Fruit fly (Drosophila melanogaster) whole organism, embryonic: ENCODE results near the gene CG2124.
A peak's percentile ranks its signal among the peaks of the same experiment; 100 is the strongest.

ENCODE experiments used
- Atf6 ChIP-seq: fragments of 200-800 bp; sonication (Bioruptor generic); IDR thresholded peaks from 2 replicates; pipeline ENCODE4 v1.3.6; 2022; ENCODE audit warnings: missing biosample characterization, missing genetic modification characterization
- Awh ChIP-seq: fragments of 200-800 bp; sonication (Bioruptor generic); IDR thresholded peaks from 2 replicates; pipeline ENCODE4, ENCODE4 v1.3.6; 2022; ENCODE audit warnings: missing biosample characterization, missing genetic modification characterization
- Bgb ChIP-seq: fragments of 200-800 bp; sonication (Bioruptor generic); IDR thresholded peaks from 2 replicates; pipeline ENCODE4 v1.3.6; 2022; ENCODE audit warnings: missing biosample characterization, missing genetic modification characterization; ENCODE audit not compliant: partially characterized antibody
- Bteb2 ChIP-seq: fragments of 200-800 bp; sonication (Bioruptor generic); optimal IDR thresholded peaks from 2 replicates; lab custom pipeline; 2016; ENCODE audit warnings: missing biosample characterization, missing genetic modification characterization
- CG10654 ChIP-seq: fragments of 200-800 bp; sonication (Bioruptor generic); optimal IDR thresholded peaks from 2 replicates; lab custom pipeline; 2016; ENCODE audit warnings: missing biosample characterization, missing genetic modification characterization
- CG11560 ChIP-seq: fragments of 200-800 bp; sonication (Bioruptor generic); IDR thresholded peaks from 3 replicates; pipeline ENCODE4 v1.3.6; 2022; ENCODE audit warnings: missing biosample characterization, missing genetic modification characterization
- CG11695 ChIP-seq: fragments of 200-800 bp; sonication (Bioruptor generic); IDR thresholded peaks from 3 replicates; pipeline ENCODE4 v1.3.6; 2022; ENCODE audit warnings: missing biosample characterization, missing genetic modification characterization
- CG1233 ChIP-seq: fragments of 200-800 bp; sonication (Bioruptor generic); optimal IDR thresholded peaks from 4 replicates; lab custom pipeline; 2018; ENCODE audit warnings: missing biosample characterization, mild to moderate bottlenecking, missing genetic modification characterization
- CG12391 ChIP-seq: fragments of 200-800 bp; sonication (Bioruptor generic); optimal IDR thresholded peaks from 3 replicates; lab custom pipeline; 2018; ENCODE audit warnings: missing biosample characterization, mild to moderate bottlenecking, missing genetic modification characterization, moderate library complexity
- CG15514 ChIP-seq: fragments of 200-800 bp; sonication (Bioruptor generic); optimal IDR thresholded peaks from 3 replicates; lab custom pipeline; 2017; ENCODE audit warnings: missing biosample characterization, missing genetic modification characterization, mild to moderate bottlenecking, moderate library complexity, missing genetic modification reagents
- CG17361 ChIP-seq: fragments of 200-800 bp; sonication (Bioruptor generic); IDR thresholded peaks from 3 replicates; pipeline ENCODE4 v1.3.6; 2022; ENCODE audit warnings: missing biosample characterization, missing genetic modification characterization
- CG17612 ChIP-seq: fragments of 200-800 bp; sonication (Bioruptor generic); IDR thresholded peaks from 2 replicates; pipeline ENCODE4 v1.3.6; 2022; ENCODE audit warnings: missing biosample characterization, missing genetic modification characterization
- CG18011 ChIP-seq: fragments of 200-800 bp; sonication (Bioruptor generic); optimal IDR thresholded peaks from 2 replicates; lab custom pipeline; 2017; ENCODE audit warnings: missing biosample characterization, missing genetic modification characterization, mild to moderate bottlenecking, moderate library complexity, missing genotype
- CG1832 ChIP-seq: fragments of 200-800 bp; sonication (Bioruptor generic); optimal IDR thresholded peaks from 2 replicates; lab custom pipeline; 2017; ENCODE audit warnings: missing biosample characterization, mild to moderate bottlenecking, missing genetic modification characterization, inconsistent platforms
- CG18599 ChIP-seq: fragments of 200-800 bp; sonication (Bioruptor generic); optimal IDR thresholded peaks from 3 replicates; lab custom pipeline; 2017; ENCODE audit warnings: missing biosample characterization, missing genetic modification characterization, mild to moderate bottlenecking, moderate library complexity, missing genetic modification reagents
- CG2116 ChIP-seq: fragments of 200-800 bp; sonication (Bioruptor generic); optimal IDR thresholded peaks from 3 replicates; lab custom pipeline; 2018; ENCODE audit warnings: missing biosample characterization, mild to moderate bottlenecking, missing genetic modification characterization
- CG2120 ChIP-seq: fragments of 200-800 bp; sonication (Bioruptor generic); optimal IDR thresholded peaks from 3 replicates; lab custom pipeline; 2016; ENCODE audit warnings: missing biosample characterization, missing genetic modification characterization
- CG30020 ChIP-seq: fragments of 200-800 bp; optimal IDR thresholded peaks from 2 replicates; lab custom pipeline; 2019; ENCODE audit warnings: missing biosample characterization, mild to moderate bottlenecking, missing genetic modification characterization, moderate library complexity
- CG30431 ChIP-seq: fragments of 200-800 bp; sonication (Bioruptor generic); optimal IDR thresholded peaks from 2 replicates; lab custom pipeline; 2017; ENCODE audit warnings: missing biosample characterization, missing genetic modification characterization
- CG32772 ChIP-seq: fragments of 200-800 bp; sonication (Bioruptor generic); IDR thresholded peaks from 2 replicates; pipeline ENCODE4 v1.3.6; 2022; ENCODE audit warnings: missing biosample characterization, missing genetic modification characterization
- CG3407 ChIP-seq: fragments of 200-800 bp; sonication (Bioruptor generic); optimal IDR thresholded peaks from 2 replicates; lab custom pipeline; 2018; ENCODE audit warnings: missing biosample characterization, mild to moderate bottlenecking, missing genetic modification characterization
- CG34376 ChIP-seq: fragments of 200-800 bp; sonication (Bioruptor generic); optimal IDR thresholded peaks from 2 replicates; lab custom pipeline; 2018; ENCODE audit warnings: missing biosample characterization, mild to moderate bottlenecking, missing genetic modification characterization
- CG3726 ChIP-seq: fragments of 200-800 bp; sonication (Bioruptor generic); IDR thresholded peaks from 3 replicates; pipeline ENCODE4, ENCODE4 v1.3.6; 2022; ENCODE audit warnings: missing biosample characterization, missing genetic modification characterization
- CG4328 ChIP-seq: fragments of 200-800 bp; sonication (Bioruptor generic); optimal IDR thresholded peaks from 3 replicates; lab custom pipeline; 2017; ENCODE audit warnings: missing biosample characterization, missing genetic modification reagents, missing genetic modification characterization
- CG6254 ChIP-seq: fragments of 200-800 bp; sonication (Bioruptor generic); optimal IDR thresholded peaks from 3 replicates; lab custom pipeline; 2017; ENCODE audit warnings: mild to moderate bottlenecking, missing biosample characterization, missing genetic modification reagents, missing genetic modification characterization
- CG7556 ChIP-seq: fragments of 200-800 bp; sonication (Bioruptor generic); optimal IDR thresholded peaks from 2 replicates; lab custom pipeline; 2017; ENCODE audit warnings: missing biosample characterization, mild to moderate bottlenecking, missing genetic modification characterization
- CG8089 ChIP-seq: fragments of 200-800 bp; sonication (Bioruptor generic); optimal IDR thresholded peaks from 3 replicates; lab custom pipeline; 2016; ENCODE audit warnings: missing biosample characterization, missing genetic modification characterization
- CG9727 ChIP-seq: fragments of 200-800 bp; sonication (Bioruptor generic); optimal IDR thresholded peaks from 3 replicates; lab custom pipeline; 2017; ENCODE audit warnings: missing biosample characterization, mild to moderate bottlenecking, missing genetic modification characterization
- CHES-1-like ChIP-seq: fragments of 200-800 bp; sonication (Bioruptor generic); optimal IDR thresholded peaks from 2 replicates; lab custom pipeline; 2016; ENCODE audit warnings: missing biosample characterization, missing genetic modification characterization
- CTCF ChIP-seq: fragments of 200-800 bp; sonication (Bioruptor generic); optimal IDR thresholded peaks from 2 replicates; lab custom pipeline; 2017; ENCODE audit warnings: missing biosample characterization, mild to moderate bottlenecking, missing genetic modification characterization, moderate library complexity
- Camta ChIP-seq: fragments of 200-800 bp; sonication (Bioruptor generic); optimal IDR thresholded peaks from 2 replicates; lab custom pipeline; 2016; ENCODE audit warnings: missing biosample characterization, missing genetic modification characterization
- E2f1 ChIP-seq: fragments of 200-800 bp; sonication (Bioruptor generic); IDR thresholded peaks from 2 replicates; pipeline ENCODE4 v1.3.6; 2022; ENCODE audit warnings: missing biosample characterization, missing genetic modification characterization
- ERR ChIP-seq: fragments of 200-800 bp; sonication (Bioruptor generic); optimal IDR thresholded peaks from 2 replicates; lab custom pipeline; 2016; ENCODE audit warnings: missing biosample characterization, missing genetic modification characterization
- Elba2 ChIP-seq: fragments of 200-800 bp; sonication (Bioruptor generic); optimal IDR thresholded peaks from 3 replicates; lab custom pipeline; 2016; ENCODE audit warnings: missing biosample characterization, missing genetic modification characterization
- Neu2 ChIP-seq: fragments of 200-800 bp; sonication (Bioruptor generic); optimal IDR thresholded peaks from 3 replicates; lab custom pipeline; 2016; ENCODE audit warnings: missing biosample characterization, missing genetic modification characterization, borderline replicate concordance
- Nf-YB ChIP-seq: fragments of 200-800 bp; sonication (Bioruptor generic); optimal IDR thresholded peaks from 3 replicates; lab custom pipeline; 2019; ENCODE audit warnings: missing biosample characterization, mild to moderate bottlenecking, missing genetic modification characterization, moderate library complexity
- Rfx ChIP-seq: fragments of 200-800 bp; sonication (Bioruptor generic); IDR thresholded peaks from 2 replicates; pipeline ENCODE4 v1.3.6; 2022; ENCODE audit warnings: missing biosample characterization, missing genetic modification characterization
- amos ChIP-seq: fragments of 200-800 bp; sonication (Bioruptor generic); IDR thresholded peaks from 2 replicates; pipeline ENCODE4 v1.3.6; 2022; ENCODE audit warnings: missing biosample characterization, missing genetic modification characterization; ENCODE audit not compliant: partially characterized antibody
- croc ChIP-seq: fragments of 200-800 bp; sonication (Bioruptor generic); conservative IDR thresholded peaks from 3 replicates; pipeline ENCODE4 v1.3.6; 2022; ENCODE audit warnings: missing biosample characterization, missing genetic modification characterization
- crp ChIP-seq, 2 experiments: fragments of 200-800 bp; sonication (Bioruptor generic); optimal IDR thresholded peaks; 2 replicates in 1 of 2; 3 replicates in 1 of 2; lab custom pipeline; 2017; ENCODE audit warnings: missing biosample characterization in 2 of 2, missing genetic modification characterization in 2 of 2, mild to moderate bottlenecking in 1 of 2, moderate library complexity in 1 of 2
- ewg ChIP-seq: fragments of 200-800 bp; sonication (Bioruptor generic); optimal IDR thresholded peaks from 3 replicates; lab custom pipeline; 2017; ENCODE audit warnings: mild to moderate bottlenecking, missing biosample characterization, missing genetic modification reagents, missing genetic modification characterization
- hb ChIP-seq: fragments of 200-800 bp; sonication (Bioruptor generic); IDR thresholded peaks from 3 replicates; pipeline ENCODE4 v1.3.6; 2022; ENCODE audit warnings: missing biosample characterization, missing genetic modification characterization; ENCODE audit not compliant: partially characterized antibody
- her ChIP-seq: fragments of 200-800 bp; sonication (Bioruptor generic); optimal IDR thresholded peaks from 2 replicates; lab custom pipeline; 2016; ENCODE audit warnings: missing biosample characterization, missing genetic modification characterization
- hth ChIP-seq: fragments of >200 bp; optimal IDR thresholded peaks from 2 replicates; lab custom pipeline; 2017; ENCODE audit warnings: inconsistent platforms
- oc ChIP-seq: fragments of 200-800 bp; sonication (Bioruptor generic); optimal IDR thresholded peaks from 2 replicates; lab custom pipeline; 2018; ENCODE audit warnings: missing biosample characterization, mild to moderate bottlenecking, missing genetic modification characterization, moderate library complexity
- onecut ChIP-seq: fragments of 200-800 bp; sonication (Bioruptor generic); IDR thresholded peaks from 2 replicates; pipeline ENCODE4 v1.3.6; 2022; ENCODE audit warnings: missing biosample characterization, missing genetic modification characterization
- pnt ChIP-seq: fragments of 200-800 bp; sonication (Bioruptor generic); optimal IDR thresholded peaks from 3 replicates; lab custom pipeline; 2016; ENCODE audit warnings: missing biosample characterization, missing genetic modification characterization
- ro ChIP-seq: fragments of 200-800 bp; sonication (Bioruptor generic); IDR thresholded peaks from 2 replicates; pipeline ENCODE4 v1.3.6; 2022; ENCODE audit warnings: missing biosample characterization, missing genetic modification characterization
- slp2 ChIP-seq: fragments of 200-800 bp; sonication (Bioruptor generic); optimal IDR thresholded peaks from 2 replicates; lab custom pipeline; 2016; ENCODE audit warnings: missing biosample characterization, missing genetic modification characterization
- usp ChIP-seq: fragments of >200 bp; optimal IDR thresholded peaks from 2 replicates; lab custom pipeline; 2017; ENCODE audit warnings: missing biosample characterization, missing genetic modification characterization

CG2124 gene

dm6 chrX:10586173-10586572 is 9.7 kb upstream of the CG2124 start:
- TF ChIP-seq CG30431 (GFP tag; lab: Kevin White, UChicago): no peak

- TF ChIP-seq Camta (GFP tag; lab: Kevin White, UChicago) (peak; percentile 6), CG1832 (GFP tag; lab: Kevin White, UChicago) (no peak), CG8089 (GFP tag; lab: Kevin White, UChicago) (no peak), croc (GFP tag; lab: Robert Waterston, UW) (no peak), ERR (GFP tag; lab: Kevin White, UChicago) (no peak), onecut (GFP tag; lab: Robert Waterston, UW) (no peak; the same call in none of the 2 replicates), Elba2 (GFP tag; lab: Kevin White, UChicago) (no peak), Awh (GFP tag; lab: Robert Waterston, UW) (no peak), Nf-YB (GFP tag; lab: Kevin White, UChicago) (no peak), CG2116 (GFP tag; lab: Kevin White, UChicago) (no peak), CG11695 (GFP tag; lab: Robert Waterston, UW) (peak; percentile 57; the same call in 2 of the 3 replicates), ro (GFP tag; lab: Robert Waterston, UW) (no peak), CG10654 (GFP tag; lab: Kevin White, UChicago) (no peak), ewg (no peak), CG15514 (GFP tag; lab: Kevin White, UChicago) (peak; percentile 33), CTCF (no peak), E2f1 (GFP tag; lab: Robert Waterston, UW) (peak; percentile 42; the same call in 1 of the 2 replicates), pnt (GFP tag; lab: Kevin White, UChicago) (peak; percentile 25), amos (GFP tag; lab: Robert Waterston, UW) (no peak), slp2 (peak; percentile 11), CHES-1-like (peak; percentile 9), CG17612 (GFP tag; lab: Robert Waterston, UW) (no peak), CG30020 (tag; lab: Kevin White, UChicago) (no peak), usp (GFP tag; lab: Kevin White, UChicago) (no peak), CG2120 (GFP tag; lab: Kevin White, UChicago) (peak; percentile 61), CG9727 (GFP tag; lab: Kevin White, UChicago) (no peak), Rfx (GFP tag; lab: Robert Waterston, UW) (peak; percentile 75), Neu2 (GFP tag; lab: Kevin White, UChicago) (no peak), CG34376 (GFP tag; lab: Kevin White, UChicago) (no peak), crp (GFP tag; optimal IDR thresholded peaks at IDR 0.05; lab: Kevin White, UChicago) (no peak), CG18599 (GFP tag; lab: Kevin White, UChicago) (peak; percentile 40), hth (no peak), CG7556 (GFP tag; lab: Kevin White, UChicago) (peak; percentile 26), CG4328 (no peak), CG18011 (GFP tag; lab: Kevin White, UChicago) (no peak), Atf6 (GFP tag; lab: Robert Waterston, UW) (peak; percentile 37; the same call in 1 of the 2 replicates), CG1233 (GFP tag; lab: Kevin White, UChicago) (peak; percentile 15), hb (GFP tag; lab: Robert Waterston, UW) (no peak), CG11560 (tag; lab: Robert Waterston, UW) (no peak; the same call in 2 of the 3 replicates), CG17361 (GFP tag; lab: Robert Waterston, UW) (0 out of 3 replicates have a peak, but pooled peaks have one; percentile 33), Bgb (no peak), CG3407 (GFP tag; lab: Kevin White, UChicago) (no peak), CG12391 (tag; lab: Kevin White, UChicago) (no peak), CG3726 (GFP tag; lab: Robert Waterston, UW) (0 out of 3 replicates have a peak, but pooled peaks have one; percentile 58), Bteb2 (GFP tag; lab: Kevin White, UChicago) (no peak), oc (tag; lab: Kevin White, UChicago) (no peak), CG6254 (GFP tag; lab: Kevin White, UChicago) (no peak), CG32772 (GFP tag; lab: Robert Waterston, UW) (peak; percentile 59), her (GFP tag; lab: Kevin White, UChicago) (no peak)
Measured at dm6 chrX:10587445-10587844, 8.5 kb upstream of the CG2124 start.
